Worm (Caenorhabditis elegans) whole organism, L1 larva: Measurements from ENCODE around the gene xdh-1.

ENCODE experiments used
- C04F5.9 ChIP-seq: sonication (generic microtip); optimal IDR thresholded peaks from 2 replicates; lab custom pipeline; 2016; ENCODE audit warnings: missing genetic modification characterization, missing compliant biosample characterization
- ama-1 ChIP-seq: fragments of 150-350 bp; optimal IDR thresholded peaks from 2 replicates; lab custom pipeline; 2014
- ceh-82 ChIP-seq, 3 experiments: fragments of 150-350 bp in 1 of 3; sonication (generic microtip) in 2 of 3; optimal IDR thresholded peaks; 2 replicates each; lab custom pipeline; 2014 to 2017; ENCODE audit warnings: missing biosample characterization in 3 of 3, missing genetic modification characterization in 3 of 3
- ceh-90 ChIP-seq: sonication (generic microtip); optimal IDR thresholded peaks from 2 replicates; lab custom pipeline; 2016; ENCODE audit warnings: missing genetic modification characterization, missing compliant biosample characterization
- fkh-10 ChIP-seq: sonication (generic microtip); optimal IDR thresholded peaks from 2 replicates; lab custom pipeline; 2017; ENCODE audit warnings: missing biosample characterization, missing genetic modification reagents, missing genetic modification characterization
- hpl-2 ChIP-seq: fragments of 150-350 bp; optimal IDR thresholded peaks from 2 replicates; lab custom pipeline; 2014; ENCODE audit warnings: missing biosample characterization, missing genetic modification reagents, missing genetic modification characterization
- lin-15B ChIP-seq: fragments of 150-350 bp; sonication (generic microtip); optimal IDR thresholded peaks from 3 replicates; lab custom pipeline; 2014; ENCODE audit warnings: missing biosample characterization, missing genetic modification characterization
- pqm-1 ChIP-seq: sonication (generic microtip); optimal IDR thresholded peaks from 3 replicates; lab custom pipeline; 2017; ENCODE audit warnings: missing biosample characterization, missing genetic modification characterization
- snpc-4 ChIP-seq: fragments of 150-350 bp; optimal IDR thresholded peaks from 2 replicates; lab custom pipeline; 2014; ENCODE audit warnings: missing biosample characterization, missing genetic modification characterization
- sox-4 ChIP-seq: sonication (generic microtip); optimal IDR thresholded peaks from 2 replicates; lab custom pipeline; 2016; ENCODE audit warnings: missing genetic modification characterization, missing compliant biosample characterization
- unc-62 ChIP-seq: fragments of 150-350 bp; optimal IDR thresholded peaks from 2 replicates; lab custom pipeline; 2014; ENCODE audit warnings: missing biosample characterization, missing genetic modification reagents, missing genetic modification characterization
- unc-98 ChIP-seq: fragments of 200-800 bp; sonication (Bioruptor generic); IDR thresholded peaks from 2 replicates; pipeline ENCODE4 v1.3.6; 2022; ENCODE audit warnings: missing genetic modification characterization, missing compliant biosample characterization

DNA sequence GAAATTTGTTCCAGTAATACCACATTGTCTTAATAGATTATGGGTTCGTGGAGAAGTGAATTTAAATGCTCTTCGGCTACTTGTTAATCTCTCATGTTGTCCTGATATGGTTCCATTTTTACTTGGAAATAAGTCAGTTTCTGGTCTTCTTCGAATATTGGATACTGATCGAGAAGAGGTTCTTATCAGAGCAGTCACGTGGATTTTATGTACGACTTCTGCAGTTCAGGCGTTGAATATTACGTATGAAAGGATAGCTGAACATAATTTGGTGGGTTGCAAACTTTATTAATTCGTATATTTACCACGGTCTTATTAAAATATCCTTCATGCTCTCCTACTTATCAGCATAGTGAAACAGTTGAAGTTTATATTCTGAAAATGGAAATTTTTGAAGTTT, 34.8 kb downstream of the xdh-1 start:
- no peak for TF ChIP-seq hpl-2 (GFP tag; lab: Kevin White, UChicago)
- no peak for TF ChIP-seq ceh-90
- TF ChIP-seq unc-98 (GFP tag; lab: Robert Waterston, UW) = no peak
- no peak for TF ChIP-seq pqm-1
- no peak for TF ChIP-seq unc-62 (GFP tag; lab: Kevin White, UChicago)
- no peak for TF ChIP-seq sox-4
- TF ChIP-seq C04F5.9 (tag; lab: Kevin White, UChicago) = no peak
- TF ChIP-seq ama-1 (lab: Kevin White, UChicago) = no peak
- TF ChIP-seq lin-15B (tag; lab: Kevin White, UChicago) = no peak
- TF ChIP-seq fkh-10 (GFP tag; lab: Kevin White, UChicago) = no peak
- TF ChIP-seq ceh-82 (tag; optimal IDR thresholded peaks at IDR 0.05; lab: Kevin White, UChicago) = no peak
- no peak for TF ChIP-seq snpc-4 (tag; lab: Kevin White, UChicago)
